Worm (Caenorhabditis elegans) whole organism, L1 larva: Measurements from ENCODE around the gene rhy-1.
A peak's percentile ranks its signal among the peaks of the same experiment; 100 is the strongest.

Source experiments
- C34B4.2 ChIP-seq: sonication (generic microtip); optimal IDR thresholded peaks from 2 replicates; lab custom pipeline; 2017; ENCODE audit warnings: mild to moderate bottlenecking, missing genetic modification characterization, missing compliant biosample characterization
- aha-1 ChIP-seq: fragments of 150-350 bp; optimal IDR thresholded peaks from 2 replicates; lab custom pipeline; 2014; ENCODE audit warnings: missing biosample characterization, missing genetic modification characterization
- blmp-1 ChIP-seq: fragments of 150-350 bp; optimal IDR thresholded peaks from 2 replicates; lab custom pipeline; 2014; ENCODE audit warnings: missing biosample characterization, missing genetic modification characterization
- ceh-63 ChIP-seq: fragments of 200-800 bp; sonication (Bioruptor generic); optimal IDR thresholded peaks from 2 replicates; lab custom pipeline; 2018; ENCODE audit warnings: mild to moderate bottlenecking, missing genetic modification characterization, missing compliant biosample characterization
- ces-1 ChIP-seq: fragments of 150-350 bp; optimal IDR thresholded peaks from 2 replicates; lab custom pipeline; 2014; ENCODE audit warnings: missing biosample characterization, missing genetic modification reagents, missing genetic modification characterization
- dpl-1 ChIP-seq, 3 experiments: fragments of 150-350 bp in 2 of 3; sonication (generic microtip) in 1 of 3; optimal IDR thresholded peaks; 2 replicates each; lab custom pipeline; 2014 to 2017; ENCODE audit warnings: missing biosample characterization in 3 of 3, missing genetic modification characterization in 3 of 3, missing genetic modification reagents in 3 of 3
- dsc-1 ChIP-seq: sonication (generic microtip); optimal IDR thresholded peaks from 2 replicates; lab custom pipeline; 2016; ENCODE audit warnings: mild to moderate bottlenecking, missing genetic modification characterization, missing compliant biosample characterization
- egl-13 ChIP-seq: sonication (generic microtip); optimal IDR thresholded peaks from 2 replicates; lab custom pipeline; 2016; ENCODE audit warnings: missing genotype, missing genetic modification reagents, missing genetic modification characterization, missing compliant biosample characterization
- elt-2 ChIP-seq: sonication (generic microtip); optimal IDR thresholded peaks from 2 replicates; lab custom pipeline; 2016; ENCODE audit warnings: missing genetic modification characterization, mild to moderate bottlenecking, inconsistent platforms, missing compliant biosample characterization, missing genetic modification reagents
- elt-3 ChIP-seq, 6 experiments: fragments of 150-350 bp in 1 of 6; sonication (generic microtip); optimal IDR thresholded peaks; 2 replicates each; lab custom pipeline; 2017 to 2018; ENCODE audit warnings: missing biosample characterization in 6 of 6, missing genetic modification characterization in 6 of 6, inconsistent platforms in 1 of 6
- fkh-8 ChIP-seq: sonication (generic microtip); optimal IDR thresholded peaks from 2 replicates; lab custom pipeline; 2016; ENCODE audit warnings: mild to moderate bottlenecking, missing genetic modification characterization, missing compliant biosample characterization
- fos-1 ChIP-seq: fragments of 150-350 bp; optimal IDR thresholded peaks from 2 replicates; lab custom pipeline; 2014; ENCODE audit warnings: missing biosample characterization, missing genetic modification characterization
- grh-1 ChIP-seq: fragments of 200-800 bp; sonication (Bioruptor generic); IDR thresholded peaks from 2 replicates; pipeline ENCODE4 v1.3.6; 2022; ENCODE audit warnings: missing genetic modification reagents, missing genetic modification characterization, missing compliant biosample characterization
- lin-14 ChIP-seq: fragments of 200-800 bp; sonication (Bioruptor generic); optimal IDR thresholded peaks from 2 replicates; lab custom pipeline; 2018; ENCODE audit warnings: mild to moderate bottlenecking, missing genetic modification characterization, moderate library complexity, missing compliant biosample characterization
- lin-35 ChIP-seq, 2 experiments: fragments of 150-350 bp; optimal IDR thresholded peaks; 2 replicates each; lab custom pipeline; 2014; ENCODE audit warnings: missing biosample characterization in 2 of 2, missing genetic modification characterization in 2 of 2, missing genetic modification reagents in 2 of 2
- lin-39 ChIP-seq: fragments of 150-350 bp; optimal IDR thresholded peaks from 2 replicates; lab custom pipeline; 2014; ENCODE audit warnings: missing biosample characterization, missing genetic modification reagents, missing genetic modification characterization
- lsy-2 ChIP-seq, 2 experiments: fragments of 150-350 bp; optimal IDR thresholded peaks; 2 replicates each; lab custom pipeline; 2014; ENCODE audit warnings: missing biosample characterization in 2 of 2, missing genetic modification characterization in 2 of 2
- mdl-1 ChIP-seq, 2 experiments: fragments of 150-350 bp; optimal IDR thresholded peaks; 2 replicates each; lab custom pipeline; 2014 to 2017; ENCODE audit warnings: missing biosample characterization in 2 of 2, missing genetic modification characterization in 2 of 2, inconsistent platforms in 1 of 2
- mep-1 ChIP-seq: fragments of 150-350 bp; optimal IDR thresholded peaks from 2 replicates; lab custom pipeline; 2014; ENCODE audit warnings: missing biosample characterization, missing genetic modification characterization
- nhr-11 ChIP-seq: fragments of 150-350 bp; optimal IDR thresholded peaks from 2 replicates; lab custom pipeline; 2014; ENCODE audit warnings: missing biosample characterization, missing genetic modification characterization
- nhr-19 ChIP-seq: fragments of 200-800 bp; sonication (Bioruptor generic); conservative IDR thresholded peaks from 2 replicates; pipeline ENCODE4 v1.3.6; 2022; ENCODE audit warnings: missing genetic modification characterization, missing compliant biosample characterization
- nhr-20 ChIP-seq: sonication (generic microtip); optimal IDR thresholded peaks from 2 replicates; lab custom pipeline; 2016; ENCODE audit warnings: mild to moderate bottlenecking, missing genetic modification characterization, missing compliant biosample characterization
- nhr-28 ChIP-seq: fragments of 150-350 bp; optimal IDR thresholded peaks from 2 replicates; lab custom pipeline; 2014; ENCODE audit warnings: missing biosample characterization, missing genetic modification characterization
- nhr-47 ChIP-seq: sonication (generic microtip); optimal IDR thresholded peaks from 2 replicates; lab custom pipeline; 2016; ENCODE audit warnings: mild to moderate bottlenecking, missing genetic modification characterization, moderate library complexity, missing compliant biosample characterization
- nhr-71 ChIP-seq: sonication (generic microtip); optimal IDR thresholded peaks from 2 replicates; lab custom pipeline; 2016; ENCODE audit warnings: mild to moderate bottlenecking, missing genetic modification characterization, moderate library complexity, missing compliant biosample characterization
- nhr-85 ChIP-seq: sonication (generic microtip); peaks from one replicate; lab custom pipeline; 2016; ENCODE audit warnings: missing genetic modification characterization, inconsistent platforms, missing compliant biosample characterization
- nhr-90 ChIP-seq: sonication (generic microtip); optimal IDR thresholded peaks from 2 replicates; lab custom pipeline; 2016; ENCODE audit warnings: mild to moderate bottlenecking, missing genetic modification characterization, missing compliant biosample characterization; ENCODE audit not compliant: poor library complexity
- pag-3 ChIP-seq: sonication (generic microtip); optimal IDR thresholded peaks from 2 replicates; lab custom pipeline; 2017; ENCODE audit warnings: missing genetic modification characterization, mild to moderate bottlenecking, missing compliant biosample characterization, antibody characterized with exemption, borderline replicate concordance; ENCODE audit not compliant: insufficient read depth
- pqm-1 ChIP-seq: sonication (generic microtip); optimal IDR thresholded peaks from 3 replicates; lab custom pipeline; 2017; ENCODE audit warnings: missing biosample characterization, missing genetic modification characterization
- rnt-1 ChIP-seq: sonication (generic microtip); optimal IDR thresholded peaks from 2 replicates; lab custom pipeline; 2016; ENCODE audit warnings: mild to moderate bottlenecking, missing genetic modification characterization, moderate library complexity, missing compliant biosample characterization
- snu-23 ChIP-seq: sonication (generic microtip); optimal IDR thresholded peaks from 2 replicates; lab custom pipeline; 2016; ENCODE audit warnings: missing genetic modification characterization, missing compliant biosample characterization
- sox-4 ChIP-seq: sonication (generic microtip); optimal IDR thresholded peaks from 2 replicates; lab custom pipeline; 2016; ENCODE audit warnings: missing genetic modification characterization, missing compliant biosample characterization
- tbx-2 ChIP-seq: sonication (generic microtip); optimal IDR thresholded peaks from 2 replicates; lab custom pipeline; 2016; ENCODE audit warnings: missing genetic modification characterization, missing compliant biosample characterization
- tlp-1 ChIP-seq: fragments of 150-350 bp; optimal IDR thresholded peaks from 2 replicates; lab custom pipeline; 2014; ENCODE audit warnings: missing biosample characterization, missing genetic modification characterization
- unc-130 ChIP-seq: fragments of 150-350 bp; optimal IDR thresholded peaks from 2 replicates; lab custom pipeline; 2017; ENCODE audit warnings: missing biosample characterization, missing genetic modification characterization, inconsistent platforms
- unc-30 ChIP-seq: sonication (generic microtip); optimal IDR thresholded peaks from 2 replicates; lab custom pipeline; 2017; ENCODE audit warnings: missing biosample characterization, missing genetic modification characterization
- unc-62 ChIP-seq: fragments of 150-350 bp; optimal IDR thresholded peaks from 2 replicates; lab custom pipeline; 2014; ENCODE audit warnings: missing biosample characterization, missing genetic modification reagents, missing genetic modification characterization
- unc-98 ChIP-seq: fragments of 200-800 bp; sonication (Bioruptor generic); IDR thresholded peaks from 2 replicates; pipeline ENCODE4 v1.3.6; 2022; ENCODE audit warnings: missing genetic modification characterization, missing compliant biosample characterization
- xbp-1 ChIP-seq: sonication (generic microtip); optimal IDR thresholded peaks from 2 replicates; lab custom pipeline; 2016; ENCODE audit warnings: missing genetic modification characterization, missing compliant biosample characterization
- zag-1 ChIP-seq: fragments of 150-350 bp; optimal IDR thresholded peaks from 2 replicates; lab custom pipeline; 2014; ENCODE audit warnings: missing biosample characterization, missing genetic modification characterization
- ztf-11 ChIP-seq, 2 experiments: sonication (generic microtip); optimal IDR thresholded peaks; 2 replicates each; lab custom pipeline; 2016 to 2017; ENCODE audit warnings: missing genetic modification characterization in 2 of 2, missing biosample characterization in 1 of 2, missing compliant biosample characterization in 1 of 2
- ztf-4 ChIP-seq: fragments of 150-350 bp; optimal IDR thresholded peaks from 2 replicates; lab custom pipeline; 2014; ENCODE audit warnings: missing biosample characterization, missing genetic modification characterization

Gene rhy-1

DNA sequence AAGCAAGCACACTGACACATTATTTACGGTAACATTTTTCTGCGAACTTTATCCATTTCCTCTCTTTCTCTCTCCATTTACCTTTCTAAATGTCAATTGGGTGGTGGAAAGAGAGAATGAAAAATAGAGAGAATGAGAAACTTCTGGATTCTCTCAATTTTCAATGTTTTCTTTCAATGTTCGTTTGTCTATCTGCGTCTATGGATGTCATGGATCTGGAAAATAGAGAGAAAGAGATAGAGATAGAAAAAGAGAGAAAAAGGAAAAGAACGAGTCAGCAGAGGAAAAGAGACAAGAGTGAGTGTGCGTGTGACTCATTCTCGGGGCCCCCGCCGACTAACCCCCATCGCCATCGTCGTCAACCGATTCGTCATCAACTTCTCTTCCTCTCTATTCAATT, 48.3 kb upstream of the rhy-1 start, which contains the start of gene jun-1 (continued):
- TF ChIP-seq unc-98 = no peak
- TF ChIP-seq tlp-1 (tag; lab: Kevin White, UChicago) = no peak

DNA sequence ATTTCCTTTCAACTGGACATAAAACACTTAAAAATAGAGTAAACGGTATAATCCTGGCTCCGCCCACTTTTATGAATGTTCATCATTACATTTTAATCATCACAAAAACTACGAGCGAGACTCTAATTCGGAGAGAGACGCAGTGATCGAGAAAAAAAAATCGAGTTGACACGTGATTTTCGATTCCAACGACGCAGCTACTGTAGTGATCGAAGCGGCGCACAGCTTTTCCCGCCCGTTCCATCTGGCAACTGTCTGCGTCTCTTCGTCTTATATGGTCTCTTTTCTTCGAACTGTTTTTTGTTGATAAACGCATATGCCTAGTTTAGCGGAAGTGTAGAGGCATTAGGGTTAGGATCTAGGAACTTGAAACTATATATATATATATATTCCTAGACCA, 47.4 kb upstream of the rhy-1 start:
- TF ChIP-seq nhr-28 = no peak
- no peak for TF ChIP-seq egl-13
- TF ChIP-seq lsy-2 (tag; optimal IDR thresholded peaks at IDR 0.05; lab: Kevin White, UChicago) = peak; percentile 3 to 54
- TF ChIP-seq lin-35 (GFP tag; optimal IDR thresholded peaks at IDR 0.05; lab: Kevin White, UChicago) = peak in 1 of 2 experiments; percentile 57
- TF ChIP-seq xbp-1 (tag; lab: Kevin White, UChicago) = no peak
- TF ChIP-seq grh-1 (GFP tag; lab: Robert Waterston, UW) = no peak
- peak; percentile 23 for TF ChIP-seq elt-2
- peak; percentile 60 for TF ChIP-seq blmp-1 (tag; lab: Kevin White, UChicago)
- peak; percentile 2 for TF ChIP-seq nhr-20
- peak in 1 of 2 experiments; percentile 9 for TF ChIP-seq mdl-1 (tag; optimal IDR thresholded peaks at IDR 0.05; lab: Kevin White, UChicago)
- peak; percentile 8 for TF ChIP-seq snu-23 (GFP tag; lab: Kevin White, UChicago)
- TF ChIP-seq ces-1 (GFP tag; lab: Kevin White, UChicago) = no peak
- TF ChIP-seq elt-3 (tag; optimal IDR thresholded peaks at IDR 0.05; lab: Kevin White, UChicago) = peak in 1 of 6 experiments; percentile 45
- peak; percentile 5 for TF ChIP-seq tbx-2 (tag; lab: Kevin White, UChicago)
- no peak for TF ChIP-seq zag-1 (tag; lab: Kevin White, UChicago)
- TF ChIP-seq mep-1 (tag; lab: Kevin White, UChicago) = no peak
- TF ChIP-seq dpl-1 (GFP tag; optimal IDR thresholded peaks at IDR 0.05; lab: Kevin White, UChicago) = peak in 2 of 3 experiments; percentile 2 to 10
- TF ChIP-seq lin-39 (tag; lab: Kevin White, UChicago) = no peak
- no peak for TF ChIP-seq ceh-63
- no peak for TF ChIP-seq unc-30 (tag; lab: Kevin White, UChicago)
- no peak for TF ChIP-seq aha-1 (tag; lab: Kevin White, UChicago)
- TF ChIP-seq unc-130 (tag; lab: Kevin White, UChicago) = peak; percentile 3
- peak; percentile 61 for TF ChIP-seq nhr-85 (tag; lab: Kevin White, UChicago)
- TF ChIP-seq nhr-71 (tag; lab: Kevin White, UChicago) = peak; percentile 19
- no peak for TF ChIP-seq nhr-19 (GFP tag; lab: Robert Waterston, UW)
- peak; percentile 45 for TF ChIP-seq lin-14
- TF ChIP-seq ztf-11 (tag; optimal IDR thresholded peaks at IDR 0.05; lab: Kevin White, UChicago) = no peak
- peak; percentile 9 for TF ChIP-seq ztf-4 (tag; lab: Kevin White, UChicago)
- TF ChIP-seq fkh-8 (tag; lab: Kevin White, UChicago) = no peak
- no peak for TF ChIP-seq dsc-1
- TF ChIP-seq, all 84 proteins: peak for 15

- TF ChIP-seq nhr-85 (tag; lab: Kevin White, UChicago) (peak; percentile 34), unc-98 (no peak)
Observed at ce11 chrII:9114972-9115371, 46.2 kb upstream of the rhy-1 start.

DNA sequence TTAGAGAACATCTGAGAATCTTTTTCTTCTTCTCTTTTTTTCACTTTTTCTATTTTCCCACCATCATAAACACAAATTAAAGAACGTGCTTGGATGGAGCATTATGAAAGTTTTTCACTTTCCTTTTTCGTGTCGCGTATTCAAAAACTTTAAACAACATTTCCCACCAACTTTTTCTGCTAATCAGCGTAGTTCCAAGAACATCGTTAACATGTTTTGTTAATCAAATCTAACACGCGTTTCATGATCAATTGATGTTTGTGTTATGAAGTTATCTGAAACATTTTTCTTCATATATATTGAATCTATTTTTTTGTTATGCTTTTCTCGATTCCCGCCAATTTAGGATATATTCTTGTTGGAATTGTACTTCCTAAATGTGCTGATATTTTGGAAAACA, 45.5 kb upstream of the rhy-1 start:
- TF ChIP-seq dpl-1 (GFP tag; optimal IDR thresholded peaks at IDR 0.05; lab: Kevin White, UChicago) = no peak
- no peak for TF ChIP-seq unc-62 (GFP tag; lab: Kevin White, UChicago)
- TF ChIP-seq pag-3 = no peak
- peak; percentile 76 for TF ChIP-seq nhr-71 (tag; lab: Kevin White, UChicago)
- no peak for TF ChIP-seq pqm-1 (tag; lab: Kevin White, UChicago)
- no peak for TF ChIP-seq tlp-1 (tag; lab: Kevin White, UChicago)
- TF ChIP-seq unc-98 = no peak
- peak; percentile 86 for TF ChIP-seq fkh-8 (tag; lab: Kevin White, UChicago)
- peak; percentile 64 for TF ChIP-seq nhr-47 (tag; lab: Kevin White, UChicago)
- TF ChIP-seq nhr-90 (tag; lab: Kevin White, UChicago) = no peak
- no peak for TF ChIP-seq fos-1 (tag; lab: Kevin White, UChicago)
- TF ChIP-seq lin-14 = peak; percentile 47
- no peak for TF ChIP-seq C34B4.2 (tag; lab: Kevin White, UChicago)
- TF ChIP-seq nhr-11 (tag; lab: Kevin White, UChicago) = peak; percentile 25
- peak; percentile 4 for TF ChIP-seq sox-4
- TF ChIP-seq rnt-1 (tag; lab: Kevin White, UChicago) = no peak
